Worm (Caenorhabditis elegans): ENCODE data around the gene top-2.

top-2 gene

ce11 chrII:11839116-11839515 is 35.8 kb upstream of the top-2 start:
- TF ChIP-seq ztf-16 (tag; optimal IDR thresholded peaks at IDR 0.05) = no peak
- no peak for TF ChIP-seq ceh-9 (tag; optimal IDR thresholded peaks at IDR 0.05)
- no peak for TF ChIP-seq ceh-19 (GFP tag; optimal IDR thresholded peaks at IDR 0.05)
- TF ChIP-seq pros-1 (tag; optimal IDR thresholded peaks at IDR 0.05) = no peak
- TF ChIP-seq nhr-11 (tag; optimal IDR thresholded peaks at IDR 0.05) = no peak
- no peak for TF ChIP-seq unc-42 (tag; optimal IDR thresholded peaks at IDR 0.05)
- no peak for TF ChIP-seq pha-4 (tag; optimal IDR thresholded peaks at IDR 0.05)
- TF ChIP-seq lim-6 (tag; optimal IDR thresholded peaks at IDR 0.05) = no peak
- TF ChIP-seq pax-1 (tag; optimal IDR thresholded peaks at IDR 0.05) = no peak
- no peak for TF ChIP-seq syd-9 (tag; optimal IDR thresholded peaks at IDR 0.05)
- TF ChIP-seq unc-55 (GFP tag; optimal IDR thresholded peaks at IDR 0.05) = no peak
- no peak for TF ChIP-seq eyg-1 (tag; optimal IDR thresholded peaks at IDR 0.05)
- no peak for TF ChIP-seq fkh-10 (GFP tag; optimal IDR thresholded peaks at IDR 0.05)
- TF ChIP-seq elt-4 (tag; optimal IDR thresholded peaks at IDR 0.05) = no peak
- no peak for TF ChIP-seq fkh-6 (tag; optimal IDR thresholded peaks at IDR 0.05)
- TF ChIP-seq pag-3 (tag; optimal IDR thresholded peaks at IDR 0.05; ENCODE audit: borderline replicate concordance) = no peak
- no peak for TF ChIP-seq sox-2 (GFP tag; IDR thresholded peaks at IDR 0.05)
- no peak for TF ChIP-seq hlh-8 (tag; optimal IDR thresholded peaks at IDR 0.05)

ce11 chrII:11841653-11842052 is 33.3 kb upstream of the top-2 start:
- TF ChIP-seq ttx-3 (tag; optimal IDR thresholded peaks at IDR 0.05) (no peak), ceh-18 (tag; optimal IDR thresholded peaks at IDR 0.05) (no peak), eyg-1 (tag; optimal IDR thresholded peaks at IDR 0.05) (no peak), hlh-30 (tag; optimal IDR thresholded peaks at IDR 0.05; ENCODE audit: insufficient read depth) (no peak), unc-3 (GFP tag; conservative IDR thresholded peaks at IDR 0.05) (no peak), unc-3 (tag; optimal IDR thresholded peaks at IDR 0.05) (no peak), zip-5 (tag; optimal IDR thresholded peaks at IDR 0.05) (no peak), pag-3 (tag; optimal IDR thresholded peaks at IDR 0.05; ENCODE audit: borderline replicate concordance) (no peak), C08G9.2 (tag; optimal IDR thresholded peaks at IDR 0.05) (no peak), nhr-232 (tag; optimal IDR thresholded peaks at IDR 0.05) (no peak), K02D7.2 (tag; optimal IDR thresholded peaks at IDR 0.05) (no peak), tbx-7 (tag; optimal IDR thresholded peaks at IDR 0.05) (no peak), hlh-15 (tag; optimal IDR thresholded peaks at IDR 0.05) (no peak), ceh-9 (tag; optimal IDR thresholded peaks at IDR 0.05) (no peak), pax-1 (tag; optimal IDR thresholded peaks at IDR 0.05) (no peak), madf-2 (tag; optimal IDR thresholded peaks at IDR 0.05) (no peak)

- no peak for TF ChIP-seq syd-9 (tag; optimal IDR thresholded peaks at IDR 0.05)
- no peak for TF ChIP-seq pag-3 (tag; optimal IDR thresholded peaks at IDR 0.05; ENCODE audit: borderline replicate concordance)
- no peak for TF ChIP-seq ceh-6 (GFP tag; optimal IDR thresholded peaks at IDR 0.05)
- no peak for TF ChIP-seq ref-2 (tag; optimal IDR thresholded peaks at IDR 0.05)
- TF ChIP-seq ceh-2 (tag; optimal IDR thresholded peaks at IDR 0.05) = no peak
- no peak for TF ChIP-seq hlh-15 (tag; optimal IDR thresholded peaks at IDR 0.05)
- TF ChIP-seq ets-4 (tag; optimal IDR thresholded peaks at IDR 0.05) = no peak
- no peak for TF ChIP-seq mec-3 (tag; optimal IDR thresholded peaks at IDR 0.05; ENCODE audit: borderline replicate concordance)
Observed at ce11 chrII:11842317-11842716, 32.6 kb upstream of the top-2 start, which contains the start of gene T27D12.1. Gene T27D12.1, plus strand, starts transcription at chrII:11842617.

- no peak for TF ChIP-seq mec-3 (tag; optimal IDR thresholded peaks at IDR 0.05; ENCODE audit: borderline replicate concordance)
Observed at ce11 chrII:11842766-11843165, 32.2 kb upstream of the top-2 start.

- TF ChIP-seq ceh-34 (tag; optimal IDR thresholded peaks at IDR 0.05) = no peak
- TF ChIP-seq pat-9 (tag; optimal IDR thresholded peaks at IDR 0.05) = no peak
- TF ChIP-seq ceh-31 (tag; optimal IDR thresholded peaks at IDR 0.05) = no peak
- TF ChIP-seq dmd-4 (tag; optimal IDR thresholded peaks at IDR 0.05; ENCODE audit: borderline replicate concordance) = no peak
- no peak for TF ChIP-seq K02D7.2 (tag; optimal IDR thresholded peaks at IDR 0.05)
- TF ChIP-seq ttx-3 (tag; optimal IDR thresholded peaks at IDR 0.05) = no peak
- no peak for TF ChIP-seq fax-1 (tag; optimal IDR thresholded peaks at IDR 0.05)
- no peak for TF ChIP-seq hlh-15 (tag; optimal IDR thresholded peaks at IDR 0.05)
- no peak for TF ChIP-seq pha-4 (tag; optimal IDR thresholded peaks at IDR 0.05)
- TF ChIP-seq elt-2 (tag; optimal IDR thresholded peaks at IDR 0.05) = no peak
- TF ChIP-seq sox-4 (tag; optimal IDR thresholded peaks at IDR 0.05) = no peak
Observed at ce11 chrII:11843441-11843840, 31.5 kb upstream of the top-2 start.

Data from whole organism, late embryonic.